Worm (Caenorhabditis elegans) whole organism, midembryonic: ENCODE measurements around the gene ttr-21.

Source experiments
- cog-1 ChIP-seq: sonication (generic microtip); optimal IDR thresholded peaks from 2 replicates; lab custom pipeline; 2016; ENCODE audit warnings: missing genetic modification characterization, missing compliant biosample characterization
- flt-1 ChIP-seq: fragments of 200-800 bp; sonication (Bioruptor generic); IDR thresholded peaks from 2 replicates; pipeline ENCODE4 v1.3.6; 2022; ENCODE audit warnings: missing genetic modification characterization, missing compliant biosample characterization
- klf-2 ChIP-seq: fragments of 200-800 bp; sonication (Bioruptor generic); conservative IDR thresholded peaks from 2 replicates; pipeline ENCODE4 v1.3.6; 2022; ENCODE audit warnings: missing genetic modification reagents, missing genetic modification characterization, missing compliant biosample characterization
- med-1 ChIP-seq: sonication (generic microtip); optimal IDR thresholded peaks from 2 replicates; lab custom pipeline; 2017; ENCODE audit warnings: missing genetic modification characterization, mild to moderate bottlenecking, missing compliant biosample characterization, antibody characterized with exemption, missing genetic modification reagents; ENCODE audit not compliant: insufficient read depth

ce11 chrV:13812931-13813330, 41.3 kb downstream of the ttr-21 start, which contains the start of gene ceh-24:
- TF ChIP-seq flt-1 (GFP tag; lab: Robert Waterston, UW) = no peak
- TF ChIP-seq cog-1 (tag; lab: Kevin White, UChicago) = no peak
- TF ChIP-seq klf-2 (GFP tag; lab: Robert Waterston, UW) = no peak
- TF ChIP-seq med-1 (GFP tag; lab: Kevin White, UChicago) = no peak
